Worm (Caenorhabditis elegans) whole organism, L2 larva: ENCODE data around the gene C18H9.1.

Source experiments
- C34F6.9 ChIP-seq: fragments of 150-350 bp; optimal IDR thresholded peaks from 2 replicates; lab custom pipeline; 2014; ENCODE audit warnings: missing biosample characterization, missing genetic modification characterization
- R02D3.7 ChIP-seq: fragments of 150-350 bp; optimal IDR thresholded peaks from 2 replicates; lab custom pipeline; 2014; ENCODE audit warnings: missing biosample characterization, missing genetic modification characterization
- Y55F3AM.14 ChIP-seq: fragments of 200-800 bp; sonication (Bioruptor generic); optimal IDR thresholded peaks from 2 replicates; lab custom pipeline; 2018; ENCODE audit warnings: mild to moderate bottlenecking, missing genetic modification characterization, missing compliant biosample characterization
- alr-1 ChIP-seq: fragments of 150-350 bp; optimal IDR thresholded peaks from 2 replicates; lab custom pipeline; 2014; ENCODE audit warnings: missing biosample characterization, missing genetic modification characterization
- ama-1 ChIP-seq: fragments of 150-350 bp; optimal IDR thresholded peaks from 2 replicates; lab custom pipeline; 2018; ENCODE audit warnings: inconsistent platforms
- blmp-1 ChIP-seq: sonication (generic microtip); optimal IDR thresholded peaks from 2 replicates; lab custom pipeline; 2017; ENCODE audit warnings: missing genetic modification characterization, mild to moderate bottlenecking, missing compliant biosample characterization, antibody characterized with exemption, moderate library complexity; ENCODE audit not compliant: insufficient read depth
- ceh-16 ChIP-seq: fragments of 150-350 bp; optimal IDR thresholded peaks from 2 replicates; lab custom pipeline; 2014; ENCODE audit warnings: missing biosample characterization, missing genetic modification characterization
- crh-2 ChIP-seq: sonication (generic microtip); optimal IDR thresholded peaks from 2 replicates; lab custom pipeline; 2017; ENCODE audit warnings: missing biosample characterization, missing genetic modification characterization
- dmd-4 ChIP-seq: sonication (generic microtip); optimal IDR thresholded peaks from 2 replicates; lab custom pipeline; 2017; ENCODE audit warnings: missing biosample characterization, missing genetic modification characterization
- egl-27 ChIP-seq: sonication (generic microtip); optimal IDR thresholded peaks from 3 replicates; lab custom pipeline; 2017; ENCODE audit warnings: missing biosample characterization, missing genetic modification reagents, missing genetic modification characterization
- elt-1 ChIP-seq: fragments of 150-350 bp; optimal IDR thresholded peaks from 2 replicates; lab custom pipeline; 2014; ENCODE audit warnings: missing biosample characterization, missing genetic modification characterization
- elt-3 ChIP-seq: sonication (generic microtip); optimal IDR thresholded peaks from 2 replicates; lab custom pipeline; 2017; ENCODE audit warnings: missing biosample characterization, missing genetic modification characterization
- fos-1 ChIP-seq: fragments of 150-350 bp; optimal IDR thresholded peaks from 2 replicates; lab custom pipeline; 2014; ENCODE audit warnings: missing biosample characterization, missing genetic modification characterization
- lin-11 ChIP-seq: fragments of 150-350 bp; sonication (generic microtip); optimal IDR thresholded peaks from 2 replicates; lab custom pipeline; 2014; ENCODE audit warnings: missing biosample characterization, missing genetic modification characterization, inconsistent platforms, mixed read lengths
- lin-13 ChIP-seq: fragments of 150-350 bp; optimal IDR thresholded peaks from 2 replicates; lab custom pipeline; 2014; ENCODE audit warnings: missing biosample characterization, missing genetic modification reagents, missing genetic modification characterization
- lsy-2 ChIP-seq, 2 experiments: fragments of 150-350 bp in 1 of 2; sonication (generic microtip) in 1 of 2; optimal IDR thresholded peaks; 2 replicates each; lab custom pipeline; 2014 to 2017; ENCODE audit warnings: missing biosample characterization in 2 of 2, missing genetic modification characterization in 2 of 2
- mab-5 ChIP-seq: fragments of 150-350 bp; optimal IDR thresholded peaks from 2 replicates; lab custom pipeline; 2014; ENCODE audit warnings: missing biosample characterization, missing genetic modification characterization
- mbf-1 ChIP-seq: sonication (generic microtip); optimal IDR thresholded peaks from 2 replicates; lab custom pipeline; 2017; ENCODE audit warnings: missing biosample characterization, missing genetic modification characterization
- nhr-10 ChIP-seq: sonication (generic microtip); optimal IDR thresholded peaks from 2 replicates; lab custom pipeline; 2017; ENCODE audit warnings: missing biosample characterization, missing genetic modification characterization
- nhr-11 ChIP-seq: fragments of 150-350 bp; optimal IDR thresholded peaks from 2 replicates; lab custom pipeline; 2014; ENCODE audit warnings: missing biosample characterization, missing genetic modification characterization
- nhr-12 ChIP-seq: fragments of 150-350 bp; optimal IDR thresholded peaks from 2 replicates; lab custom pipeline; 2014; ENCODE audit warnings: missing biosample characterization, missing genetic modification characterization
- nhr-129 ChIP-seq: fragments of 150-350 bp; optimal IDR thresholded peaks from 2 replicates; lab custom pipeline; 2014; ENCODE audit warnings: missing biosample characterization, missing genetic modification characterization
- nhr-21 ChIP-seq: fragments of 150-350 bp; optimal IDR thresholded peaks from 2 replicates; lab custom pipeline; 2014; ENCODE audit warnings: missing biosample characterization, missing genetic modification characterization
- nhr-237 ChIP-seq: fragments of 150-350 bp; optimal IDR thresholded peaks from 2 replicates; lab custom pipeline; 2014; ENCODE audit warnings: missing biosample characterization, missing genetic modification characterization
- nhr-25 ChIP-seq: fragments of 150-350 bp; sonication (generic microtip); optimal IDR thresholded peaks from 3 replicates; lab custom pipeline; 2014; ENCODE audit warnings: missing biosample characterization, missing genetic modification characterization
- nhr-77 ChIP-seq: fragments of 150-350 bp; optimal IDR thresholded peaks from 2 replicates; lab custom pipeline; 2014; ENCODE audit warnings: missing biosample characterization, missing genetic modification characterization
- sem-4 ChIP-seq: fragments of 150-350 bp; optimal IDR thresholded peaks from 2 replicates; lab custom pipeline; 2014; ENCODE audit warnings: missing biosample characterization, missing genetic modification reagents, missing genetic modification characterization
- skn-1 ChIP-seq: sonication (generic microtip); optimal IDR thresholded peaks from 2 replicates; lab custom pipeline; 2017; ENCODE audit warnings: missing biosample characterization, missing genetic modification characterization
- sma-3 ChIP-seq: sonication (generic microtip); optimal IDR thresholded peaks from 2 replicates; lab custom pipeline; 2016; ENCODE audit warnings: missing genetic modification reagents, missing genetic modification characterization, missing compliant biosample characterization
- sma-9 ChIP-seq, 2 experiments: fragments of 150-350 bp in 1 of 2; sonication (generic microtip) in 1 of 2; optimal IDR thresholded peaks; 2 replicates each; lab custom pipeline; 2014 to 2016; ENCODE audit warnings: missing genetic modification characterization in 2 of 2, mild to moderate bottlenecking in 1 of 2, missing biosample characterization in 1 of 2, missing compliant biosample characterization in 1 of 2, missing genetic modification reagents in 1 of 2, moderate library complexity in 1 of 2
- snpc-4 ChIP-seq: fragments of 150-350 bp; optimal IDR thresholded peaks from 2 replicates; lab custom pipeline; 2014; ENCODE audit warnings: missing biosample characterization, missing genetic modification characterization
- unc-55 ChIP-seq: fragments of 150-350 bp; sonication (generic microtip); optimal IDR thresholded peaks from 3 replicates; lab custom pipeline; 2014; ENCODE audit warnings: missing biosample characterization, missing genetic modification reagents, missing genetic modification characterization
- unc-62 ChIP-seq: fragments of 150-350 bp; optimal IDR thresholded peaks from 2 replicates; lab custom pipeline; 2014; ENCODE audit warnings: missing biosample characterization, missing genetic modification reagents, missing genetic modification characterization
- zag-1 ChIP-seq: fragments of 150-350 bp; optimal IDR thresholded peaks from 2 replicates; lab custom pipeline; 2014; ENCODE audit warnings: missing biosample characterization, missing genetic modification characterization
- ztf-4 ChIP-seq: fragments of 150-350 bp; optimal IDR thresholded peaks from 2 replicates; lab custom pipeline; 2014; ENCODE audit warnings: missing biosample characterization, missing genetic modification characterization

The C18H9.1 gene

DNA sequence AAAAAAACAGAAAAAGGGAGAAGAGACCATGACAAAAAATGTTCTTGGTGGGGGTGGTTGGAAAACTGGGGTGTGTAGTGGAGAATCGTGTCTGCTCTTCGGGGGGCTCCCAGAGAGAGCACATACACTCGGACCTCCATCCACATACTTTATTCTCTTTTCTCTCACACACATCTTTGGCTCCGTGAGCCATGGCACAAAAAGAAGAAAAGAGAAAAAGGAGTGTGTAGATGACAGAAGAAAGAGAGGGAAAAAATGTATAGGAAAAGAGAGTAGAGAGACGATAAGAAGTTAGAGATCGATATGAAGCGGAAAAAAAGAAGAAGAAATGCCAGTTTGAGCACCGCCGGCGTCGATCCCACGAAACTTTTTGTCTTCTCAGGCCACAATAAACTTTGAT lies 10.1 kb downstream of the C18H9.1 start (continued):
- no peak for TF ChIP-seq skn-1 (tag; lab: Kevin White, UChicago)
- peak; percentile 81 for TF ChIP-seq C34F6.9
- no peak for TF ChIP-seq nhr-237
- TF ChIP-seq lin-13 (GFP tag; lab: Kevin White, UChicago) = no peak
- no peak for TF ChIP-seq ama-1 (lab: Kevin White, UChicago)
- TF ChIP-seq nhr-77 (tag; lab: Kevin White, UChicago) = no peak
- TF ChIP-seq Y55F3AM.14 = no peak
- TF ChIP-seq nhr-12 (tag; lab: Kevin White, UChicago) = no peak
- TF ChIP-seq nhr-25 (tag; lab: Kevin White, UChicago) = no peak
- no peak for TF ChIP-seq ceh-16 (tag; lab: Kevin White, UChicago)
- TF ChIP-seq elt-1 (tag; lab: Kevin White, UChicago) = no peak
- peak; percentile 39 for TF ChIP-seq crh-2 (tag; lab: Kevin White, UChicago)
- no peak for TF ChIP-seq dmd-4
- no peak for TF ChIP-seq nhr-11 (tag; lab: Kevin White, UChicago)
- peak; percentile 60 for TF ChIP-seq mab-5 (tag; lab: Kevin White, UChicago)
- TF ChIP-seq ztf-4 (tag; lab: Kevin White, UChicago) = no peak
- no peak for TF ChIP-seq fos-1
- TF ChIP-seq sma-3 (GFP tag; lab: Kevin White, UChicago) = no peak
- TF ChIP-seq nhr-129 (tag; lab: Kevin White, UChicago) = peak; percentile 76

DNA sequence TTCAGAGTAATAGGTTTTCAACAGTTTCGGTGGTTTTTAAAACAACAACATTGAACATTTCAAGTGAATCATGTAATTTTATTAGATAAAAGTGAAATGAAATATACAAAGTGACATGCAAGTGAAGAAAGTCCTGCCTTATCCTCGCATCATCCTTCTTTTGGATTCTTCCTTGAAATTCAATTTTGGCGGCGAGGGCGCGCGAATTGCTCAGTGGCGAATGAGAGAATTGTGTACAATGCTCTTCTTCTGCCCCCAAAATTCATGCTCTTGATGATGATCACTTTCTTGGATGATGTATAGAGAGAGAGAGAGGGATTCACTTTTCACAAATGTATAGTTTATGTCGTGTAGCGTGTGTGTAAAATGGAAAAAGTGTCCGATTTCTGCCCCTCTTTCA lies 10.8 kb downstream of the C18H9.1 start:
- no peak for TF ChIP-seq lin-11 (tag; lab: Kevin White, UChicago)
- TF ChIP-seq nhr-21 = peak; percentile 20
- TF ChIP-seq, all 48 proteins: peak for 1

DNA sequence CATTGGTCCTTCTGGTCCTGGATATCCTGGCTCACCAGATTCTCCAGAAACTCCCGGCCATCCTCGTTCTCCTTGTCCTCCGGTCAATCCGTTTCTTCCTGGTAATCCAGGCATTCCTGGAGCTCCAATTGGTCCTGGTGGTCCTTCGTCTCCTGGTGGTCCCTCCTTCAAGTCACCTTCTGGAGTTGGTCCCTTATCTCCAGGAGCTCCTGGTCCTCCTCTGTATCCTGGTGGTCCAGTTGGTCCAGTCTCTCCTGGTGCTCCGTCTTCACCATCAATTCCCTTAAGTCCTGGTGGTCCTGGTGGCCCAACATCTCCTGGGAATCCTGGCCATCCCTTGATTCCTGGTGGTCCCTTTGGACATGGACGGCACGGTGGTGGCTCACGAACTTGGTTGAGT lies 11.7 kb downstream of the C18H9.1 start:
- TF ChIP-seq zag-1 (no peak), mbf-1 (tag; lab: Kevin White, UChicago) (no peak), unc-55 (GFP tag; lab: Kevin White, UChicago) (no peak), lin-13 (GFP tag; lab: Kevin White, UChicago) (no peak), ceh-16 (tag; lab: Kevin White, UChicago) (no peak), nhr-129 (tag; lab: Kevin White, UChicago) (no peak), R02D3.7 (tag; lab: Kevin White, UChicago) (no peak), skn-1 (tag; lab: Kevin White, UChicago) (no peak), elt-3 (no peak), lsy-2 (tag; optimal IDR thresholded peaks at IDR 0.05; lab: Kevin White, UChicago) (no peak), nhr-12 (tag; lab: Kevin White, UChicago) (no peak), snpc-4 (tag; lab: Kevin White, UChicago) (no peak), nhr-11 (tag; lab: Kevin White, UChicago) (no peak), nhr-10 (tag; lab: Kevin White, UChicago) (no peak)

DNA sequence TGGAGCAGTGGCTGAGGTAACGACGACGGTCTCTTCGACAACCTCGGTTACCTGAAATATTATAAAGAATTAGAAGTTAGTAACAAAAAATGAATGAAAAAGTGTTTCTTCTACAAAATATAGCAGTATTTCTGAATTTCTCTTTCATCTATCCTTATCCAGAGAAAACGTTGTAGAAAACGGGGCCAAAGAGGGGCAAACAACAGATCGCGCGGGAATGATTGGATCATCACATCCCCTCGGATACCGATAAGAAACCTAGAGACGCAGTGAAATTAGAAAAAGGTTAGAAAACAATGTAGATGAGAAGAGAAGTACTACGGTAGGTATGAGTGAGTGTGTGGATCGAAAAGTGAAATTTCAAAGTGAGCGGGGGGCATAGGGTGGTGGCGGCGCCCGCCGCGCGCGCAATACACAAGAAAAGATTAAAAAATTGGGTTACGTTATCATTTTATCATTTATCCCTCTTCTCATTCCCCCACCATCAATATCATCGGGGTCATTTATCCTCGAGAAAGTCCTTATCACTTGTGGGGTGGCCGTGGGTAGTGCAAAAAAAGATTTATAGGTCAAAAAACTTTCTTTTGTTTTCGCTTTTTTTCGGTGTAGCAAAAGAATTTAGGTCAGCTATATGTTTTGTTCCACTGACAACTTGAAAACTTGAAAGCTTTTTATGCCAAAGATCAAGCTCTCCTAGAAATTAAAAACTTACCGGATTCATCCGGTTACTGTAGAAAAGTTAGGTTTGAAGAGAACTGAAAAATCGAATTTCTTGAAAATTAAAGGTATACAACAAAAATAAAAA lies 13.5 kb downstream of the C18H9.1 start, which contains the start of the genes dpy-10 and T14B4.19:
TSS of gene dpy-10 (minus strand) at position 51 of the 805 bp plus-strand sequence.
TSS of gene T14B4.19 (minus strand) at position 755 of the 805 bp plus-strand sequence.
- peak; percentile 51 for TF ChIP-seq sma-3 (GFP tag; lab: Kevin White, UChicago)
- peak; percentile 9 for TF ChIP-seq egl-27
- TF ChIP-seq alr-1 (tag; lab: Kevin White, UChicago) = no peak
- TF ChIP-seq nhr-77 (tag; lab: Kevin White, UChicago) = no peak
- TF ChIP-seq fos-1 = peak; percentile 33
- peak; percentile 84 for TF ChIP-seq sma-9 (GFP tag; optimal IDR thresholded peaks at IDR 0.05; lab: Kevin White, UChicago)
- TF ChIP-seq sma-9 (tag; optimal IDR thresholded peaks at IDR 0.05; lab: Kevin White, UChicago) = no peak
- peak; percentile 42 for TF ChIP-seq elt-1 (tag; lab: Kevin White, UChicago)
- TF ChIP-seq lsy-2 (tag; optimal IDR thresholded peaks at IDR 0.05; lab: Kevin White, UChicago) = peak in 1 of 2 experiments; percentile 63
- no peak for TF ChIP-seq unc-62 (GFP tag; lab: Kevin White, UChicago)
- TF ChIP-seq nhr-12 (tag; lab: Kevin White, UChicago) = no peak
- peak; percentile 92 for TF ChIP-seq blmp-1 (tag; lab: Kevin White, UChicago)
- peak; percentile 92 for TF ChIP-seq nhr-21
- TF ChIP-seq sem-4 (tag; lab: Kevin White, UChicago) = peak; percentile 16
- TF ChIP-seq, all 48 proteins: peak for 9
